1 fruit fly cellular context compared by ENCODE assay signal in genomic region chr3R:31977548-31978133, dm6.
TF ChIP-seq lines count a peak whose summit lies in the region.

Gene CG2003, plus strand, starts transcription at chr3R:31978121.

TF ChIP-seq in whole organism, embryonic, 481 proteins besides CTCF, POLR2A, EP300 and RAD21 (continued from another document and continues in another):
- peak; percentile 38 for TF ChIP-seq CG9817 (tag; optimal IDR thresholded peaks at IDR 0.05; lab: Kevin White, UChicago)
- TF ChIP-seq Six4 (GFP tag; optimal IDR thresholded peaks at IDR 0.05; lab: Kevin White, UChicago): no peak
- peak; percentile 29 for TF ChIP-seq schlank (tag; optimal IDR thresholded peaks at IDR 0.05; lab: Kevin White, UChicago)
- TF ChIP-seq Mrtf (GFP tag; IDR thresholded peaks at IDR 0.05; lab: Robert Waterston, UW): peak; percentile 62; the same call in 1 of the 3 replicates
- TF ChIP-seq ftz-f1 (GFP tag; optimal IDR thresholded peaks at IDR 0.05; lab: Kevin White, UChicago): peak; percentile 91
- TF ChIP-seq crp (GFP tag; optimal IDR thresholded peaks at IDR 0.05; lab: Kevin White, UChicago): peak in 1 of 2 experiments; percentile 22
- no peak for TF ChIP-seq CG10565 (GFP tag; optimal IDR thresholded peaks at IDR 0.05; lab: Kevin White, UChicago)
- TF ChIP-seq tap (tag; optimal IDR thresholded peaks at IDR 0.05; lab: Kevin White, UChicago): peak; percentile 50
- no peak for TF ChIP-seq sqz (GFP tag; optimal IDR thresholded peaks at IDR 0.05; lab: Kevin White, UChicago)
- no peak for TF ChIP-seq CG2199 (GFP tag; IDR thresholded peaks at IDR 0.05; lab: Robert Waterston, UW)
- peak; percentile 69 for TF ChIP-seq abd-A (tag; optimal IDR thresholded peaks at IDR 0.05; lab: Kevin White, UChicago)
- TF ChIP-seq odd (GFP tag; optimal IDR thresholded peaks at IDR 0.05; lab: Kevin White, UChicago): peak; percentile 2
- TF ChIP-seq Ada2b (GFP tag; IDR thresholded peaks at IDR 0.05; lab: Robert Waterston, UW): peak; percentile 70
- TF ChIP-seq CG32772 (GFP tag; IDR thresholded peaks at IDR 0.05; lab: Robert Waterston, UW): peak; percentile 57; the same call in 1 of the 2 replicates
- peak; percentile 68; the same call in 1 of the 2 replicates for TF ChIP-seq stc (GFP tag; IDR thresholded peaks at IDR 0.05; lab: Robert Waterston, UW)
- no peak for TF ChIP-seq pita (GFP tag; optimal IDR thresholded peaks at IDR 0.05; lab: Kevin White, UChicago)
- TF ChIP-seq CG30020 (tag; optimal IDR thresholded peaks at IDR 0.05; lab: Kevin White, UChicago): no peak
- TF ChIP-seq D19B (GFP tag; optimal IDR thresholded peaks at IDR 0.05; lab: Kevin White, UChicago): peak; percentile 92
- peak; percentile 42 for TF ChIP-seq CG7556 (GFP tag; optimal IDR thresholded peaks at IDR 0.05; lab: Kevin White, UChicago)
- peak; percentile 71 for TF ChIP-seq CG7786 (GFP tag; optimal IDR thresholded peaks at IDR 0.05; lab: Kevin White, UChicago)
- no peak for TF ChIP-seq Neu2 (GFP tag; optimal IDR thresholded peaks at IDR 0.05; lab: Kevin White, UChicago; ENCODE audit: borderline replicate concordance)
- peak; percentile 46; the same call in 1 of the 2 replicates for TF ChIP-seq E2f2 (GFP tag; IDR thresholded peaks at IDR 0.05; lab: Robert Waterston, UW)
- TF ChIP-seq Ssrp (tag; optimal IDR thresholded peaks at IDR 0.05; lab: Kevin White, UChicago): peak; percentile 44
- TF ChIP-seq en (GFP tag; optimal IDR thresholded peaks at IDR 0.05; lab: Kevin White, UChicago): peak; percentile 54
- peak; percentile 69 for TF ChIP-seq zfh2 (GFP tag; optimal IDR thresholded peaks at IDR 0.05; lab: Kevin White, UChicago)
- peak; percentile 63 for TF ChIP-seq CG14050 (GFP tag; IDR thresholded peaks at IDR 0.05; lab: Robert Waterston, UW)
- peak; percentile 61 for TF ChIP-seq Bteb2 (GFP tag; optimal IDR thresholded peaks at IDR 0.05; lab: Kevin White, UChicago)
- TF ChIP-seq trem (tag; optimal IDR thresholded peaks at IDR 0.05; lab: Kevin White, UChicago): no peak
- TF ChIP-seq CG10366 (GFP tag; IDR thresholded peaks at IDR 0.05; lab: Robert Waterston, UW): peak; percentile 71
- peak; percentile 88 for TF ChIP-seq CG12769 (tag; optimal IDR thresholded peaks at IDR 0.05; lab: Kevin White, UChicago)
- no peak for TF ChIP-seq HLH4C (GFP tag; IDR thresholded peaks at IDR 0.05; lab: Robert Waterston, UW; ENCODE audit: partially characterized antibody)
- TF ChIP-seq NC2α (GFP tag; optimal IDR thresholded peaks at IDR 0.05; lab: Kevin White, UChicago): no peak
- TF ChIP-seq CG6765 (GFP tag; optimal IDR thresholded peaks at IDR 0.05; lab: Kevin White, UChicago): peak; percentile 26
- TF ChIP-seq CG6175 (GFP tag; IDR thresholded peaks at IDR 0.05; lab: Robert Waterston, UW): peak; percentile 72
- TF ChIP-seq Stat92E (GFP tag; optimal IDR thresholded peaks at IDR 0.05; lab: Kevin White, UChicago): no peak
- TF ChIP-seq vvl (GFP tag; IDR thresholded peaks at IDR 0.05; lab: Robert Waterston, UW): peak; percentile 74
- peak; percentile 95 for TF ChIP-seq Ets65A (GFP tag; lab: Kevin White, UChicago)
- peak; percentile 65 for TF ChIP-seq CG7839 (tag; optimal IDR thresholded peaks at IDR 0.05; lab: Kevin White, UChicago)
- no peak for TF ChIP-seq zen2 (GFP tag; IDR thresholded peaks at IDR 0.05; lab: Robert Waterston, UW; ENCODE audit: partially characterized antibody)
- TF ChIP-seq CG3163 (GFP tag; optimal IDR thresholded peaks at IDR 0.05; lab: Kevin White, UChicago): peak; percentile 55
- TF ChIP-seq sob (GFP tag; IDR thresholded peaks at IDR 0.05; lab: Robert Waterston, UW): peak; percentile 81
- TF ChIP-seq CG10543 (GFP tag; optimal IDR thresholded peaks at IDR 0.05; lab: Kevin White, UChicago): peak; percentile 84
- no peak for TF ChIP-seq ab (GFP tag; optimal IDR thresholded peaks at IDR 0.05; lab: Kevin White, UChicago)
- peak; percentile 60 for TF ChIP-seq B-H1 (GFP tag; IDR thresholded peaks at IDR 0.05; lab: Robert Waterston, UW)
- TF ChIP-seq dan (GFP tag; IDR thresholded peaks at IDR 0.05; lab: Robert Waterston, UW): no peak
- TF ChIP-seq Jarid2 (GFP tag; optimal IDR thresholded peaks at IDR 0.05; lab: Kevin White, UChicago): no peak
- TF ChIP-seq CG8388 (GFP tag; optimal IDR thresholded peaks at IDR 0.05; lab: Kevin White, UChicago): peak; percentile 40
- TF ChIP-seq zf30C (GFP tag; optimal IDR thresholded peaks at IDR 0.05; lab: Kevin White, UChicago): no peak
- TF ChIP-seq dati (GFP tag; IDR thresholded peaks at IDR 0.05; lab: Robert Waterston, UW): no peak
- TF ChIP-seq CG4707 (GFP tag; optimal IDR thresholded peaks at IDR 0.05; lab: Kevin White, UChicago): no peak
- TF ChIP-seq crol (GFP tag; IDR thresholded peaks at IDR 0.05; lab: Robert Waterston, UW): no peak
- peak; percentile 31 for TF ChIP-seq CG10147 (GFP tag; optimal IDR thresholded peaks at IDR 0.05; lab: Kevin White, UChicago)
- TF ChIP-seq Doc3 (GFP tag; IDR thresholded peaks at IDR 0.05; lab: Robert Waterston, UW; ENCODE audit: partially characterized antibody): no peak
- TF ChIP-seq gsb-n (tag; optimal IDR thresholded peaks at IDR 0.05; lab: Kevin White, UChicago): no peak
- TF ChIP-seq E2f1 (GFP tag; IDR thresholded peaks at IDR 0.05; lab: Robert Waterston, UW): peak; percentile 70
- no peak for TF ChIP-seq dmrt11E (tag; optimal IDR thresholded peaks at IDR 0.05; lab: Kevin White, UChicago)
- peak; percentile 36 for TF ChIP-seq phol (tag; optimal IDR thresholded peaks at IDR 0.05; lab: Kevin White, UChicago)
- no peak for TF ChIP-seq CG3995 (GFP tag; optimal IDR thresholded peaks at IDR 0.05; lab: Kevin White, UChicago)
- peak; percentile 72 for TF ChIP-seq H15 (GFP tag; IDR thresholded peaks at IDR 0.05; lab: Robert Waterston, UW)
- peak; percentile 52; the same call in 1 of the 3 replicates for TF ChIP-seq ase (GFP tag; IDR thresholded peaks at IDR 0.05; lab: Robert Waterston, UW)
- 0 out of 2 replicates have a peak, but pooled peaks have one; percentile 46 for TF ChIP-seq klu (GFP tag; IDR thresholded peaks at IDR 0.05; lab: Robert Waterston, UW)
- TF ChIP-seq Trl (optimal IDR thresholded peaks at IDR 0.05; lab: Kevin White, UChicago): no peak
- peak; percentile 64 for TF ChIP-seq Trl (GFP tag; optimal IDR thresholded peaks at IDR 0.05; lab: Kevin White, UChicago)
- TF ChIP-seq CG3281 (GFP tag; optimal IDR thresholded peaks at IDR 0.05; lab: Kevin White, UChicago): peak; percentile 60
- TF ChIP-seq hb (GFP tag; IDR thresholded peaks at IDR 0.05; lab: Robert Waterston, UW; ENCODE audit: partially characterized antibody): no peak
- no peak for TF ChIP-seq Mes4 (GFP tag; optimal IDR thresholded peaks at IDR 0.05; lab: Kevin White, UChicago)
- TF ChIP-seq CG10267 (tag; optimal IDR thresholded peaks at IDR 0.05; lab: Kevin White, UChicago): peak; percentile 23
- peak; percentile 83 for TF ChIP-seq cwo (GFP tag; optimal IDR thresholded peaks at IDR 0.05; lab: Kevin White, UChicago)
- TF ChIP-seq al (GFP tag; IDR thresholded peaks at IDR 0.05; lab: Robert Waterston, UW): peak; percentile 73
- peak; percentile 90 for TF ChIP-seq Rfx (GFP tag; IDR thresholded peaks at IDR 0.05; lab: Robert Waterston, UW)
- TF ChIP-seq HmgZ (tag; optimal IDR thresholded peaks at IDR 0.05; lab: Kevin White, UChicago): peak; percentile 62
- TF ChIP-seq bowl (GFP tag; IDR thresholded peaks at IDR 0.05; lab: Robert Waterston, UW): no peak
- peak; percentile 71 for TF ChIP-seq unpg (GFP tag; optimal IDR thresholded peaks at IDR 0.05; lab: Kevin White, UChicago)
- TF ChIP-seq H2.0 (GFP tag; IDR thresholded peaks at IDR 0.05; lab: Robert Waterston, UW): peak; percentile 70
- peak; percentile 69 for TF ChIP-seq CG12155 (GFP tag; optimal IDR thresholded peaks at IDR 0.05; lab: Kevin White, UChicago)
- peak; percentile 67 for TF ChIP-seq CG18619 (GFP tag; optimal IDR thresholded peaks at IDR 0.05; lab: Kevin White, UChicago)
- no peak for TF ChIP-seq tna (GFP tag; IDR thresholded peaks at IDR 0.05; lab: Robert Waterston, UW; ENCODE audit: partially characterized antibody)
- TF ChIP-seq HLH54F (GFP tag; optimal IDR thresholded peaks at IDR 0.05; lab: Kevin White, UChicago): peak; percentile 68
- peak; percentile 78 for TF ChIP-seq CG11695 (GFP tag; IDR thresholded peaks at IDR 0.05; lab: Robert Waterston, UW)
- TF ChIP-seq CG8765 (GFP tag; IDR thresholded peaks at IDR 0.05; lab: Robert Waterston, UW): no peak
- no peak for TF ChIP-seq CG10959 (GFP tag; IDR thresholded peaks at IDR 0.05; lab: Robert Waterston, UW)
- no peak for TF ChIP-seq CG1529 (GFP tag; optimal IDR thresholded peaks at IDR 0.05; lab: Kevin White, UChicago)
- TF ChIP-seq br (optimal IDR thresholded peaks at IDR 0.05; lab: Kevin White, UChicago): no peak
- no peak for TF ChIP-seq C15 (GFP tag; IDR thresholded peaks at IDR 0.05; lab: Robert Waterston, UW)
- no peak for TF ChIP-seq CG17912 (GFP tag; optimal IDR thresholded peaks at IDR 0.05; lab: Kevin White, UChicago)
- no peak for TF ChIP-seq Vsx1 (GFP tag; optimal IDR thresholded peaks at IDR 0.05; lab: Kevin White, UChicago)
- no peak for TF ChIP-seq p53 (GFP tag; optimal IDR thresholded peaks at IDR 0.05; lab: Kevin White, UChicago)
- TF ChIP-seq CG12391 (tag; optimal IDR thresholded peaks at IDR 0.05; lab: Kevin White, UChicago): peak; percentile 69
- TF ChIP-seq luna (GFP tag; optimal IDR thresholded peaks at IDR 0.05; lab: Kevin White, UChicago): no peak
- no peak for TF ChIP-seq CG15696 (tag; optimal IDR thresholded peaks at IDR 0.05; lab: Kevin White, UChicago)
- peak; percentile 69 for TF ChIP-seq tio (GFP tag; optimal IDR thresholded peaks at IDR 0.05; lab: Kevin White, UChicago)
- peak; percentile 17 for TF ChIP-seq nau (GFP tag; optimal IDR thresholded peaks at IDR 0.05; lab: Kevin White, UChicago)
- peak; percentile 42 for TF ChIP-seq Atf-2 (GFP tag; optimal IDR thresholded peaks at IDR 0.05; lab: Kevin White, UChicago)
- no peak for TF ChIP-seq Dll (GFP tag; IDR thresholded peaks at IDR 0.05; lab: Robert Waterston, UW; ENCODE audit: partially characterized antibody)
- TF ChIP-seq CG2129 (GFP tag; IDR thresholded peaks at IDR 0.05; lab: Robert Waterston, UW; ENCODE audit: partially characterized antibody): no peak
- no peak for TF ChIP-seq CG18476 (GFP tag; optimal IDR thresholded peaks at IDR 0.05; lab: Kevin White, UChicago)
- peak; percentile 45; the same call in 1 of the 2 replicates for TF ChIP-seq CG31224 (GFP tag; IDR thresholded peaks at IDR 0.05; lab: Robert Waterston, UW)
- peak in 1 of 2 experiments; percentile 47 for TF ChIP-seq Eip74EF (GFP tag; optimal IDR thresholded peaks at IDR 0.05; lab: Kevin White, UChicago)
- no peak for TF ChIP-seq tll (GFP tag; optimal IDR thresholded peaks at IDR 0.05; lab: Kevin White, UChicago)
- peak; percentile 52 for TF ChIP-seq tup (GFP tag; optimal IDR thresholded peaks at IDR 0.05; lab: Kevin White, UChicago)
- no peak for TF ChIP-seq Dref (GFP tag; IDR thresholded peaks at IDR 0.05; lab: Robert Waterston, UW)
- TF ChIP-seq CG14014 (GFP tag; IDR thresholded peaks at IDR 0.05; lab: Robert Waterston, UW): peak; percentile 74
- no peak for TF ChIP-seq run (tag; optimal IDR thresholded peaks at IDR 0.05; lab: Kevin White, UChicago)
- TF ChIP-seq ci (GFP tag; IDR thresholded peaks at IDR 0.05; lab: Robert Waterston, UW): 0 out of 3 replicates have a peak, but pooled peaks have one; percentile 46
- TF ChIP-seq CG16863 (GFP tag; optimal IDR thresholded peaks at IDR 0.05; lab: Kevin White, UChicago): peak; percentile 22
- TF ChIP-seq CG12219 (GFP tag; optimal IDR thresholded peaks at IDR 0.05; lab: Kevin White, UChicago): peak; percentile 62
- TF ChIP-seq gfzf (GFP tag; optimal IDR thresholded peaks at IDR 0.05; lab: Kevin White, UChicago): no peak
- TF ChIP-seq jigr1 (GFP tag; IDR thresholded peaks at IDR 0.05; lab: Robert Waterston, UW): 0 out of 3 replicates have a peak, but pooled peaks have one; percentile 7
- no peak for TF ChIP-seq MTF-1 (GFP tag; optimal IDR thresholded peaks at IDR 0.05; lab: Kevin White, UChicago; ENCODE audit: borderline replicate concordance)
- no peak for TF ChIP-seq Dfd (GFP tag; optimal IDR thresholded peaks at IDR 0.05; lab: Kevin White, UChicago)
- TF ChIP-seq Dbx (GFP tag; IDR thresholded peaks at IDR 0.05; lab: Robert Waterston, UW): peak; percentile 59; the same call in 1 of the 3 replicates
- peak; percentile 86 for TF ChIP-seq CG32532 (GFP tag; IDR thresholded peaks at IDR 0.05; lab: Robert Waterston, UW)
- no peak for TF ChIP-seq cato (GFP tag; optimal IDR thresholded peaks at IDR 0.05; lab: Kevin White, UChicago; ENCODE audit: borderline replicate concordance)
- TF ChIP-seq CG34422 (GFP tag; IDR thresholded peaks at IDR 0.05; lab: Robert Waterston, UW): peak; percentile 71; the same call in 2 of the 3 replicates
- TF ChIP-seq CG11696 (GFP tag; IDR thresholded peaks at IDR 0.05; lab: Robert Waterston, UW): peak; percentile 65; the same call in 1 of the 2 replicates
- no peak for TF ChIP-seq CG31388 (GFP tag; optimal IDR thresholded peaks at IDR 0.05; lab: Kevin White, UChicago)
- TF ChIP-seq kni (GFP tag; optimal IDR thresholded peaks at IDR 0.05; lab: Kevin White, UChicago): peak; percentile 11
- TF ChIP-seq CG1024 (GFP tag; IDR thresholded peaks at IDR 0.05; lab: Robert Waterston, UW): no peak; the same call in 1 of the 2 replicates
- TF ChIP-seq gt (GFP tag; IDR thresholded peaks at IDR 0.05; lab: Robert Waterston, UW): no peak
- TF ChIP-seq CG7372 (GFP tag; IDR thresholded peaks at IDR 0.05; lab: Robert Waterston, UW): peak; percentile 72
- TF ChIP-seq otp (GFP tag; IDR thresholded peaks at IDR 0.05; lab: Robert Waterston, UW): peak; percentile 50; the same call in 1 of the 3 replicates
- TF ChIP-seq CG13624 (GFP tag; optimal IDR thresholded peaks at IDR 0.05; lab: Kevin White, UChicago): peak; percentile 78
- TF ChIP-seq Blimp-1 (GFP tag; optimal IDR thresholded peaks at IDR 0.05; lab: Kevin White, UChicago): peak; percentile 51
- no peak for TF ChIP-seq CG14965 (GFP tag; optimal IDR thresholded peaks at IDR 0.05; lab: Kevin White, UChicago; ENCODE audit: borderline replicate concordance)
- TF ChIP-seq CG1233 (GFP tag; optimal IDR thresholded peaks at IDR 0.05; lab: Kevin White, UChicago): peak; percentile 42
- no peak for TF ChIP-seq CG11723 (GFP tag; optimal IDR thresholded peaks at IDR 0.05; lab: Kevin White, UChicago)
- TF ChIP-seq CG18764 (GFP tag; optimal IDR thresholded peaks at IDR 0.05; lab: Kevin White, UChicago): peak; percentile 30
- TF ChIP-seq zfh1 (GFP tag; IDR thresholded peaks at IDR 0.05; lab: Robert Waterston, UW): peak; percentile 43; the same call in 1 of the 3 replicates
- TF ChIP-seq Side (GFP tag; optimal IDR thresholded peaks at IDR 0.05; lab: Kevin White, UChicago): no peak
- no peak for TF ChIP-seq knrl (GFP tag; IDR thresholded peaks at IDR 0.05; lab: Robert Waterston, UW; ENCODE audit: partially characterized antibody)
